Worm (Caenorhabditis elegans) whole organism, L1 larva: ENCODE results near the gene nex-4.

Experiments
- C04F5.9 ChIP-seq: sonication (generic microtip); optimal IDR thresholded peaks from 2 replicates; lab custom pipeline; 2016; ENCODE audit warnings: missing genetic modification characterization, missing compliant biosample characterization
- C16A3.4 ChIP-seq: fragments of 150-350 bp; optimal IDR thresholded peaks from 2 replicates; lab custom pipeline; 2014; ENCODE audit warnings: missing biosample characterization, missing genetic modification characterization
- alr-1 ChIP-seq: fragments of 200-800 bp; sonication (Bioruptor generic); optimal IDR thresholded peaks from 2 replicates; lab custom pipeline; 2018; ENCODE audit warnings: borderline replicate concordance, mild to moderate bottlenecking, missing genetic modification characterization, missing compliant biosample characterization
- aly-2 ChIP-seq: fragments of 150-350 bp; optimal IDR thresholded peaks from 2 replicates; lab custom pipeline; 2014; ENCODE audit warnings: missing biosample characterization, missing genetic modification characterization
- ama-1 ChIP-seq: fragments of 150-350 bp; optimal IDR thresholded peaks from 2 replicates; lab custom pipeline; 2014
- ceh-63 ChIP-seq: fragments of 200-800 bp; sonication (Bioruptor generic); optimal IDR thresholded peaks from 2 replicates; lab custom pipeline; 2018; ENCODE audit warnings: mild to moderate bottlenecking, missing genetic modification characterization, missing compliant biosample characterization
- efl-1 ChIP-seq, 4 experiments: fragments of 150-350 bp; optimal IDR thresholded peaks in 3 of 4; peaks in 1 of 4; 1 replicate in 1 of 4; 2 replicates in 3 of 4; lab custom pipeline; 2014; ENCODE audit warnings: missing biosample characterization in 2 of 4, missing genetic modification characterization in 2 of 4, missing genetic modification reagents in 2 of 4
- efl-3 ChIP-seq: fragments of 200-800 bp; sonication (Bioruptor generic); optimal IDR thresholded peaks from 2 replicates; lab custom pipeline; 2018; ENCODE audit warnings: mild to moderate bottlenecking, missing genetic modification characterization, missing compliant biosample characterization
- elt-2 ChIP-seq: sonication (generic microtip); optimal IDR thresholded peaks from 2 replicates; lab custom pipeline; 2016; ENCODE audit warnings: missing genetic modification characterization, mild to moderate bottlenecking, inconsistent platforms, missing compliant biosample characterization, missing genetic modification reagents
- elt-3 ChIP-seq, 6 experiments: fragments of 150-350 bp in 1 of 6; sonication (generic microtip); optimal IDR thresholded peaks; 2 replicates each; lab custom pipeline; 2017 to 2018; ENCODE audit warnings: missing biosample characterization in 6 of 6, missing genetic modification characterization in 6 of 6, inconsistent platforms in 1 of 6
- fkh-10 ChIP-seq: sonication (generic microtip); optimal IDR thresholded peaks from 2 replicates; lab custom pipeline; 2017; ENCODE audit warnings: missing biosample characterization, missing genetic modification reagents, missing genetic modification characterization
- fkh-4 ChIP-seq: sonication (generic microtip); optimal IDR thresholded peaks from 2 replicates; lab custom pipeline; 2016; ENCODE audit warnings: missing compliant biosample characterization, missing genetic modification characterization, borderline replicate concordance
- grh-1 ChIP-seq: fragments of 200-800 bp; sonication (Bioruptor generic); IDR thresholded peaks from 2 replicates; pipeline ENCODE4 v1.3.6; 2022; ENCODE audit warnings: missing genetic modification reagents, missing genetic modification characterization, missing compliant biosample characterization
- hlh-17 ChIP-seq: fragments of 200-800 bp; sonication (Bioruptor generic); optimal IDR thresholded peaks from 2 replicates; lab custom pipeline; 2018; ENCODE audit warnings: missing genetic modification characterization, mild to moderate bottlenecking, missing compliant biosample characterization, moderate library complexity, borderline replicate concordance
- irx-1 ChIP-seq: sonication (generic microtip); optimal IDR thresholded peaks from 2 replicates; lab custom pipeline; 2016; ENCODE audit warnings: missing genetic modification characterization, missing compliant biosample characterization
- lin-13 ChIP-seq: fragments of 150-350 bp; optimal IDR thresholded peaks from 2 replicates; lab custom pipeline; 2014; ENCODE audit warnings: missing biosample characterization, missing genetic modification reagents, missing genetic modification characterization
- lsy-2 ChIP-seq, 2 experiments: fragments of 150-350 bp; optimal IDR thresholded peaks; 2 replicates each; lab custom pipeline; 2014; ENCODE audit warnings: missing biosample characterization in 2 of 2, missing genetic modification characterization in 2 of 2
- mab-9 ChIP-seq: fragments of 200-800 bp; sonication (Bioruptor generic); IDR thresholded peaks from 2 replicates; pipeline ENCODE4 v1.3.6; 2022; ENCODE audit warnings: missing genetic modification reagents, missing genetic modification characterization, missing compliant biosample characterization
- mdl-1 ChIP-seq, 2 experiments: fragments of 150-350 bp; optimal IDR thresholded peaks; 2 replicates each; lab custom pipeline; 2014 to 2017; ENCODE audit warnings: missing biosample characterization in 2 of 2, missing genetic modification characterization in 2 of 2, inconsistent platforms in 1 of 2
- mef-2 ChIP-seq: fragments of 150-350 bp; optimal IDR thresholded peaks from 2 replicates; lab custom pipeline; 2014; ENCODE audit warnings: missing biosample characterization, missing genetic modification characterization
- mep-1 ChIP-seq: fragments of 150-350 bp; optimal IDR thresholded peaks from 2 replicates; lab custom pipeline; 2014; ENCODE audit warnings: missing biosample characterization, missing genetic modification characterization
- nhr-28 ChIP-seq: fragments of 150-350 bp; optimal IDR thresholded peaks from 2 replicates; lab custom pipeline; 2014; ENCODE audit warnings: missing biosample characterization, missing genetic modification characterization
- nhr-76 ChIP-seq: sonication (generic microtip); optimal IDR thresholded peaks from 2 replicates; lab custom pipeline; 2017; ENCODE audit warnings: missing biosample characterization, missing genetic modification characterization
- nhr-85 ChIP-seq: sonication (generic microtip); peaks from one replicate; lab custom pipeline; 2016; ENCODE audit warnings: missing genetic modification characterization, inconsistent platforms, missing compliant biosample characterization
- nhr-90 ChIP-seq: sonication (generic microtip); optimal IDR thresholded peaks from 2 replicates; lab custom pipeline; 2016; ENCODE audit warnings: mild to moderate bottlenecking, missing genetic modification characterization, missing compliant biosample characterization; ENCODE audit not compliant: poor library complexity
- pag-3 ChIP-seq: sonication (generic microtip); optimal IDR thresholded peaks from 2 replicates; lab custom pipeline; 2017; ENCODE audit warnings: missing genetic modification characterization, mild to moderate bottlenecking, missing compliant biosample characterization, antibody characterized with exemption, borderline replicate concordance; ENCODE audit not compliant: insufficient read depth
- pax-3 ChIP-seq: fragments of 200-800 bp; sonication (Bioruptor generic); optimal IDR thresholded peaks from 2 replicates; lab custom pipeline; 2018; ENCODE audit warnings: mild to moderate bottlenecking, missing genetic modification characterization, moderate library complexity, missing compliant biosample characterization
- skn-1 ChIP-seq: fragments of 150-350 bp; optimal IDR thresholded peaks from 2 replicates; lab custom pipeline; 2014; ENCODE audit warnings: missing biosample characterization, missing genetic modification characterization
- sptf-1 ChIP-seq: fragments of 150-350 bp; optimal IDR thresholded peaks from 2 replicates; lab custom pipeline; 2014; ENCODE audit warnings: missing biosample characterization, missing genetic modification characterization
- sup-37 ChIP-seq: fragments of 200-800 bp; sonication (Bioruptor generic); optimal IDR thresholded peaks from 2 replicates; lab custom pipeline; 2018; ENCODE audit warnings: mild to moderate bottlenecking, missing genetic modification characterization, missing compliant biosample characterization
- swsn-7 ChIP-seq: sonication (generic microtip); optimal IDR thresholded peaks from 2 replicates; lab custom pipeline; 2016; ENCODE audit warnings: missing genetic modification characterization, missing compliant biosample characterization
- tbx-2 ChIP-seq: sonication (generic microtip); optimal IDR thresholded peaks from 2 replicates; lab custom pipeline; 2016; ENCODE audit warnings: missing genetic modification characterization, missing compliant biosample characterization
- tlp-1 ChIP-seq: fragments of 150-350 bp; optimal IDR thresholded peaks from 2 replicates; lab custom pipeline; 2014; ENCODE audit warnings: missing biosample characterization, missing genetic modification characterization
- unc-130 ChIP-seq: fragments of 150-350 bp; optimal IDR thresholded peaks from 2 replicates; lab custom pipeline; 2017; ENCODE audit warnings: missing biosample characterization, missing genetic modification characterization, inconsistent platforms
- unc-30 ChIP-seq: sonication (generic microtip); optimal IDR thresholded peaks from 2 replicates; lab custom pipeline; 2017; ENCODE audit warnings: missing biosample characterization, missing genetic modification characterization
- unc-86 ChIP-seq: sonication (generic microtip); optimal IDR thresholded peaks from 2 replicates; lab custom pipeline; 2016; ENCODE audit warnings: missing genetic modification characterization, missing compliant biosample characterization
- vab-15 ChIP-seq: sonication (generic microtip); optimal IDR thresholded peaks from 2 replicates; lab custom pipeline; 2017; ENCODE audit warnings: missing genotype, mild to moderate bottlenecking, missing genetic modification characterization, missing compliant biosample characterization
- zag-1 ChIP-seq: fragments of 150-350 bp; optimal IDR thresholded peaks from 2 replicates; lab custom pipeline; 2014; ENCODE audit warnings: missing biosample characterization, missing genetic modification characterization
- zip-4 ChIP-seq: fragments of 200-800 bp; sonication (Bioruptor generic); optimal IDR thresholded peaks from 2 replicates; lab custom pipeline; 2018; ENCODE audit warnings: mild to moderate bottlenecking, missing genetic modification characterization, moderate library complexity, missing compliant biosample characterization
- ztf-4 ChIP-seq: fragments of 150-350 bp; optimal IDR thresholded peaks from 2 replicates; lab custom pipeline; 2014; ENCODE audit warnings: missing biosample characterization, missing genetic modification characterization

nex-4 gene

ce11 chrV:4826710-4827380 is 24.4 kb upstream of the nex-4 start, which contains the start of the genes hsp-6 and C37H5.5 (continued):
- TF ChIP-seq vab-15 (tag; lab: Kevin White, UChicago) (no peak), skn-1 (tag; lab: Kevin White, UChicago) (peak; percentile 92), ztf-4 (tag; lab: Kevin White, UChicago) (peak; percentile 56), C04F5.9 (tag; lab: Kevin White, UChicago) (no peak), C16A3.4 (tag; lab: Kevin White, UChicago) (peak; percentile 87), unc-86 (tag; lab: Kevin White, UChicago) (peak; percentile 67), efl-1 (optimal IDR thresholded peaks at IDR 0.05; lab: Kevin White, UChicago) (peak; percentile 78 to 83), efl-1 (GFP tag; optimal IDR thresholded peaks at IDR 0.05 in 1 of 2; lab: Kevin White, UChicago) (peak; percentile 67 to 97), nhr-85 (tag; lab: Kevin White, UChicago) (peak; percentile 88), grh-1 (GFP tag; lab: Robert Waterston, UW) (peak; percentile 69), mep-1 (peak; percentile 83), elt-2 (tag; lab: Kevin White, UChicago) (peak; percentile 14), sptf-1 (tag; lab: Kevin White, UChicago) (no peak), nhr-90 (tag; lab: Kevin White, UChicago) (peak; percentile 79), efl-3 (GFP tag; lab: Kevin White, UChicago) (no peak), tbx-2 (tag; lab: Kevin White, UChicago) (peak; percentile 79), pag-3 (tag; lab: Kevin White, UChicago) (no peak), pax-3 (tag; lab: Kevin White, UChicago) (peak; percentile 56), aly-2 (peak; percentile 68), hlh-17 (no peak), zag-1 (tag; lab: Kevin White, UChicago) (no peak), mdl-1 (tag; optimal IDR thresholded peaks at IDR 0.05; lab: Kevin White, UChicago) (peak in 1 of 2 experiments; percentile 77), fkh-4 (no peak), lin-13 (GFP tag; lab: Kevin White, UChicago) (peak; percentile 72)

- TF ChIP-seq efl-1 (optimal IDR thresholded peaks at IDR 0.05; lab: Kevin White, UChicago) (no peak), efl-1 (GFP tag; optimal IDR thresholded peaks at IDR 0.05 in 1 of 2; lab: Kevin White, UChicago) (peak in 1 of 2 experiments; percentile 47), unc-130 (no peak), tlp-1 (tag; lab: Kevin White, UChicago) (no peak)
Observed at ce11 chrV:4834277-4834676, 17.0 kb upstream of the nex-4 start, which contains the start of gene C37H5.14. C37H5.14 (minus strand) TSS chrV:4834377.

ce11 chrV:4839913-4840312 is 11.3 kb upstream of the nex-4 start, which contains the start of gene nas-9:
nas-9 (minus strand) TSS chrV:4840013.
- TF ChIP-seq elt-3 (tag; optimal IDR thresholded peaks at IDR 0.05; lab: Kevin White, UChicago): peak in 1 of 6 experiments; percentile 29
- peak; percentile 55 for TF ChIP-seq nhr-85 (tag; lab: Kevin White, UChicago)
- TF ChIP-seq lsy-2 (tag; optimal IDR thresholded peaks at IDR 0.05; lab: Kevin White, UChicago): no peak

ce11 chrV:4841179-4841578 is 10.1 kb upstream of the nex-4 start, which contains the start of gene cwp-1:
cwp-1 (minus strand) TSS chrV:4841279.
- TF ChIP-seq nhr-76 (tag; lab: Kevin White, UChicago) (no peak), zip-4 (GFP tag; lab: Kevin White, UChicago) (no peak), mef-2 (tag; lab: Kevin White, UChicago) (no peak), fkh-10 (GFP tag; lab: Kevin White, UChicago) (no peak), mdl-1 (tag; optimal IDR thresholded peaks at IDR 0.05; lab: Kevin White, UChicago) (no peak), sptf-1 (tag; lab: Kevin White, UChicago) (no peak), irx-1 (tag; lab: Kevin White, UChicago) (no peak), nhr-28 (tag; lab: Kevin White, UChicago) (no peak), sup-37 (GFP tag; lab: Kevin White, UChicago) (no peak), unc-130 (no peak), pax-3 (tag; lab: Kevin White, UChicago) (no peak), unc-30 (tag; lab: Kevin White, UChicago) (no peak), alr-1 (tag; lab: Kevin White, UChicago) (no peak), mab-9 (GFP tag; lab: Robert Waterston, UW) (no peak), tbx-2 (tag; lab: Kevin White, UChicago) (no peak), ama-1 (no peak), ceh-63 (GFP tag; lab: Kevin White, UChicago) (no peak), swsn-7 (no peak)
